Fruit fly (Drosophila melanogaster) whole organism: Measurements from ENCODE around the gene Vdup1.

Source experiments
- CG8478 ChIP-seq: fragments of >200 bp; optimal IDR thresholded peaks from 2 replicates; lab custom pipeline; 2018; ENCODE audit warnings: inconsistent platforms
- Dll ChIP-seq: fragments of >200 bp; optimal IDR thresholded peaks from 2 replicates; lab custom pipeline; 2017
- EcR ChIP-seq, 2 experiments: fragments of >200 bp; optimal IDR thresholded peaks; 2 replicates each; lab custom pipeline; 2017; ENCODE audit warnings: missing biosample characterization in 2 of 2, missing genetic modification characterization in 2 of 2, missing genetic modification reagents in 2 of 2
- pan ChIP-seq: fragments of >200 bp; optimal IDR thresholded peaks from 2 replicates; lab custom pipeline; 2017
- psq ChIP-seq: fragments of >200 bp; optimal IDR thresholded peaks from 2 replicates; lab custom pipeline; 2017
- usp ChIP-seq: fragments of >200 bp; optimal IDR thresholded peaks from 2 replicates; lab custom pipeline; 2017; ENCODE audit warnings: missing biosample characterization, missing genetic modification characterization, mixed read lengths

The Vdup1 gene

DNA sequence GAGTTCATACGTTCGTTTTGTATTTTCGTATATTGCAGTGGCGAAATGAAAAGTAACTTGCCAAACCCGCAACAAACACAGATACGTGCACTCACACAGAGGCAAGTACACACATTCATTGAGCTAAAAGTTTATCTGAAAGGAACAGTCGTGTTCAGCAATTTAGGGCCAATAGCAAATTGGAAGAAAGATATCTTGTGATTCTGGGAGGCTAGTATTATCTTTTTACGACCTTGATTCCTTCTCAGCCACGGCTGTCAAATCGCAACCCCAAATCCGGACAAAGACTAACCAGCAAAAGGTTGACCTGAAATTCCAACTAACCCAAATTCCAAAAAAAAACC is 12.0 kb downstream of the Vdup1 start:
- no peak for TF ChIP-seq psq (lab: Kevin White, UChicago)

dm6 chr3L:165981-166788 is 12.6 kb downstream of the Vdup1 start:
- TF ChIP-seq Dll (lab: Kevin White, UChicago) = no peak
- TF ChIP-seq usp (GFP tag; lab: Kevin White, UChicago) = no peak
- TF ChIP-seq EcR (GFP tag; optimal IDR thresholded peaks at IDR 0.05; lab: Kevin White, UChicago) = no peak
- no peak for TF ChIP-seq CG8478 (lab: Kevin White, UChicago)
- no peak for TF ChIP-seq pan (lab: Kevin White, UChicago)
- TF ChIP-seq psq (lab: Kevin White, UChicago) = no peak

- no peak for TF ChIP-seq usp (GFP tag; lab: Kevin White, UChicago)
- TF ChIP-seq psq (lab: Kevin White, UChicago) = no peak
- TF ChIP-seq EcR (GFP tag; optimal IDR thresholded peaks at IDR 0.05; lab: Kevin White, UChicago) = no peak
- TF ChIP-seq CG8478 (lab: Kevin White, UChicago) = no peak
- no peak for TF ChIP-seq pan (lab: Kevin White, UChicago)
- no peak for TF ChIP-seq Dll (lab: Kevin White, UChicago)
Measured at dm6 chr3L:161833-162587, 16.8 kb downstream of the Vdup1 start.

DNA sequence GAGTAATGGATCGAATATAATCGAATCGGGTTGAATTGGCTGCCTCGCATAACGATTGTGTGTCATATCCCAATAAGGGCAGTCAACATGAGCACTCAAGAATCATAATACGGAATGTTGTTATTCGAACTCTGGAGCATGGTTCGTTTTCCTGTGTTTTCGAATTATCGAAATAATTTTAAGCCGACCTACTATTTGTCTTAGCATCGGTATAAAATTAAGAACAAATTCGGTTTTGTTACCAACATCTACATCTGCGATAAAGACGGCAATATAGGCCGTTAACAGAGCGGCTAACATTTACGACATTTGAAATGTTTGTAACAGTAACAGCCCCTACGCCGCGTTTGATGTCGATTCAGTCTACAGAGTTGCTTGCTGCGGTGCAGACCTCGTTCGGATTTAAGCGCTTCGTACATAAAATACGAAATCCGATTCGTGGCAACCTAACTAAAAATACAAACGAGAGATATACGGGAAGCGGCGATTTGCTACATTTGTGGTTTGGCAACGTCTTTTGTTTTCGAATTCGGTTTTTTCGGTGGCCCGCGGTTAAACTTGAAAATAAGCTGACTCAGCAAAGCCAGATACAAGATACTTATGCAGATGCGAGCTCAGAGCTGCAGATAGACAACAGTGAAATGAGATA is 18.2 kb downstream of the Vdup1 start:
- TF ChIP-seq usp (GFP tag; lab: Kevin White, UChicago) (no peak), CG8478 (lab: Kevin White, UChicago) (no peak), Dll (lab: Kevin White, UChicago) (no peak), psq (lab: Kevin White, UChicago) (no peak), pan (lab: Kevin White, UChicago) (no peak), EcR (GFP tag; optimal IDR thresholded peaks at IDR 0.05; lab: Kevin White, UChicago) (no peak)

dm6 chr3L:159406-160084 is 19.2 kb downstream of the Vdup1 start:
- no peak for TF ChIP-seq EcR (GFP tag; optimal IDR thresholded peaks at IDR 0.05; lab: Kevin White, UChicago)
- no peak for TF ChIP-seq psq (lab: Kevin White, UChicago)
- TF ChIP-seq pan (lab: Kevin White, UChicago) = no peak
- no peak for TF ChIP-seq CG8478 (lab: Kevin White, UChicago)
- no peak for TF ChIP-seq usp (GFP tag; lab: Kevin White, UChicago)
- no peak for TF ChIP-seq Dll (lab: Kevin White, UChicago)

DNA sequence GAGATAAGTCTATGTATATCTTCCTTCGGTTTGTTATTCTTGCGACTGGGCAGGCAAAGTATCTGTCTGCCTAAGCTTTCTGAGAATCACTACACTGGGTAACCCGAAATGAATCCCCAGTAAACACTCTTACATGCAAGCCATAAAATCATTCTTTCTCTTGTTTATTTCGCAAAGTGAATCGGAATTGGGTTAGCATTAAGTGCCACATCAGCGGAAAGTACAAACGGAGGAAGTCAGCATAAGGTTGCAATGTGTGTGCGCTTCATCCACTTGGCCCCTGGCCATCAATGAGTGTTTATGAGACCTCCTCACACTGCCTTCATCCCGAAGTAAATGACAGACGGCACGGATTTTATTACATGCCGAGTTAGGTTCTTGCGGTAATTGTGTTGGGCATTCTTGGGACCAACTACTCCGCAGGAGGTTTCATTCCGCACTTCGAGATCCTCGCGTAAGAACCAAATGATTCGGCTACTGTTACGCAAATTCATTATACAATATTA is 21.0 kb downstream of the Vdup1 start:
- TF ChIP-seq psq (lab: Kevin White, UChicago) (no peak), usp (GFP tag; lab: Kevin White, UChicago) (no peak), Dll (lab: Kevin White, UChicago) (no peak), pan (lab: Kevin White, UChicago) (no peak), EcR (GFP tag; optimal IDR thresholded peaks at IDR 0.05; lab: Kevin White, UChicago) (no peak), CG8478 (lab: Kevin White, UChicago) (no peak)

- TF ChIP-seq pan (lab: Kevin White, UChicago) (no peak), psq (lab: Kevin White, UChicago) (no peak), Dll (lab: Kevin White, UChicago) (no peak), usp (GFP tag; lab: Kevin White, UChicago) (no peak), EcR (GFP tag; optimal IDR thresholded peaks at IDR 0.05; lab: Kevin White, UChicago) (no peak), CG8478 (lab: Kevin White, UChicago) (no peak)
Measured at dm6 chr3L:156591-157303, 22.0 kb downstream of the Vdup1 start.

- TF ChIP-seq Dll (lab: Kevin White, UChicago) (no peak), pan (lab: Kevin White, UChicago) (no peak), usp (GFP tag; lab: Kevin White, UChicago) (no peak), CG8478 (lab: Kevin White, UChicago) (no peak), EcR (GFP tag; optimal IDR thresholded peaks at IDR 0.05; lab: Kevin White, UChicago) (no peak), psq (lab: Kevin White, UChicago) (no peak)
Measured at dm6 chr3L:153670-154069, 25.1 kb downstream of the Vdup1 start.

- no peak for TF ChIP-seq pan (lab: Kevin White, UChicago)
- TF ChIP-seq usp (GFP tag; lab: Kevin White, UChicago) = no peak
- TF ChIP-seq psq (lab: Kevin White, UChicago) = no peak
- TF ChIP-seq Dll (lab: Kevin White, UChicago) = no peak
- TF ChIP-seq CG8478 (lab: Kevin White, UChicago) = no peak
- TF ChIP-seq EcR (GFP tag; optimal IDR thresholded peaks at IDR 0.05; lab: Kevin White, UChicago) = no peak
Measured at dm6 chr3L:152489-152888, 26.3 kb downstream of the Vdup1 start, which contains the start of the genes Dic61B and p130CAS. Dic61B (minus strand) TSS chr3L:152589. p130CAS (plus strand) TSS chr3L:152884.
